Worm (Caenorhabditis elegans): ENCODE measurements around the gene Y67D2.5.

The Y67D2.5 gene

ce11 chrIII:1543406-1544011, 3.5 kb upstream of the Y67D2.5 start:
- TF ChIP-seq nhr-129 (tag; optimal IDR thresholded peaks at IDR 0.05), result no peak
- TF ChIP-seq nhr-11 (tag; optimal IDR thresholded peaks at IDR 0.05), result no peak
- no peak for TF ChIP-seq ama-1 (optimal IDR thresholded peaks at IDR 0.05)
- no peak for TF ChIP-seq lin-11 (tag; optimal IDR thresholded peaks at IDR 0.05)
- TF ChIP-seq lin-13 (GFP tag; optimal IDR thresholded peaks at IDR 0.05), result no peak
- TF ChIP-seq lin-39 (tag; optimal IDR thresholded peaks at IDR 0.05), result no peak
- TF ChIP-seq aly-2 (tag; optimal IDR thresholded peaks at IDR 0.05), result no peak
- TF ChIP-seq elt-3 (tag; optimal IDR thresholded peaks at IDR 0.05), result no peak
- TF ChIP-seq ztf-4 (tag; optimal IDR thresholded peaks at IDR 0.05), result no peak
- TF ChIP-seq mbf-1 (tag; optimal IDR thresholded peaks at IDR 0.05), result no peak
- TF ChIP-seq nhr-6 (tag; optimal IDR thresholded peaks at IDR 0.05), result no peak

ce11 chrIII:1539366-1539765, 678 bp downstream of the Y67D2.5 start:
- TF ChIP-seq nhr-21 (tag; optimal IDR thresholded peaks at IDR 0.05), result no peak
- TF ChIP-seq lin-13 (GFP tag; optimal IDR thresholded peaks at IDR 0.05), result no peak
- TF ChIP-seq mdl-1 (tag; optimal IDR thresholded peaks at IDR 0.05), result no peak
- no peak for TF ChIP-seq Y55F3AM.14 (GFP tag; optimal IDR thresholded peaks at IDR 0.05)
- TF ChIP-seq dmd-4 (tag; optimal IDR thresholded peaks at IDR 0.05), result no peak
- TF ChIP-seq F13H6.1 (tag; optimal IDR thresholded peaks at IDR 0.05), result no peak
- no peak for TF ChIP-seq nhr-129 (tag; optimal IDR thresholded peaks at IDR 0.05)
- TF ChIP-seq zag-1 (tag; optimal IDR thresholded peaks at IDR 0.05), result no peak
- TF ChIP-seq ztf-4 (tag; optimal IDR thresholded peaks at IDR 0.05), result no peak
- no peak for TF ChIP-seq gmeb-1 (tag; optimal IDR thresholded peaks at IDR 0.05)
- TF ChIP-seq unc-39 (tag; optimal IDR thresholded peaks at IDR 0.05), result no peak
- TF ChIP-seq lin-39 (tag; optimal IDR thresholded peaks at IDR 0.05), result no peak
- no peak for TF ChIP-seq sma-9 (GFP tag; optimal IDR thresholded peaks at IDR 0.05)
- TF ChIP-seq sma-9 (tag; optimal IDR thresholded peaks at IDR 0.05), result no peak
- no peak for TF ChIP-seq blmp-1 (tag; optimal IDR thresholded peaks at IDR 0.05; ENCODE audit: insufficient read depth)
- no peak for TF ChIP-seq crh-2 (tag; optimal IDR thresholded peaks at IDR 0.05)
- no peak for TF ChIP-seq lsy-2 (tag; optimal IDR thresholded peaks at IDR 0.05)
- no peak for TF ChIP-seq unc-55 (GFP tag; optimal IDR thresholded peaks at IDR 0.05)
- no peak for TF ChIP-seq ceh-16 (tag; optimal IDR thresholded peaks at IDR 0.05)
- no peak for TF ChIP-seq fos-1 (tag; optimal IDR thresholded peaks at IDR 0.05)

ce11 chrIII:1534431-1534830, 5.6 kb downstream of the Y67D2.5 start:
- TF ChIP-seq lin-39 (tag; optimal IDR thresholded peaks at IDR 0.05), result no peak
- TF ChIP-seq unc-62 (GFP tag; optimal IDR thresholded peaks at IDR 0.05), result no peak

ce11 chrIII:1533615-1534014, 6.4 kb downstream of the Y67D2.5 start, which contains the start of gene mtg-1:
Gene mtg-1 (plus strand): TSS chrIII:1533774.
- no peak for TF ChIP-seq nhr-237 (tag; optimal IDR thresholded peaks at IDR 0.05)
- peak; percentile 31 for TF ChIP-seq lin-13 (GFP tag; optimal IDR thresholded peaks at IDR 0.05)
- TF ChIP-seq ceh-82 (tag; optimal IDR thresholded peaks at IDR 0.05), result no peak
- peak; percentile 8 for TF ChIP-seq nhr-129 (tag; optimal IDR thresholded peaks at IDR 0.05)
- TF ChIP-seq nhr-10 (tag; optimal IDR thresholded peaks at IDR 0.05), result no peak
- TF ChIP-seq nhr-25 (tag; optimal IDR thresholded peaks at IDR 0.05), result no peak
- no peak for TF ChIP-seq skn-1 (tag; optimal IDR thresholded peaks at IDR 0.05)
- peak; percentile 42 for TF ChIP-seq gmeb-1 (tag; optimal IDR thresholded peaks at IDR 0.05)
- TF ChIP-seq C34F6.9 (tag; optimal IDR thresholded peaks at IDR 0.05), result peak; percentile 58
- no peak for TF ChIP-seq ztf-4 (tag; optimal IDR thresholded peaks at IDR 0.05)
- TF ChIP-seq lsy-2 (tag; optimal IDR thresholded peaks at IDR 0.05), result peak in 1 of 2 experiments; percentile 50
- TF ChIP-seq ama-1 (optimal IDR thresholded peaks at IDR 0.05), result no peak
- no peak for TF ChIP-seq R02D3.7 (tag; optimal IDR thresholded peaks at IDR 0.05)
- TF ChIP-seq alr-1 (tag; optimal IDR thresholded peaks at IDR 0.05), result no peak
- TF ChIP-seq unc-55 (GFP tag; optimal IDR thresholded peaks at IDR 0.05), result peak; percentile 64
- no peak for TF ChIP-seq nhr-12 (tag; optimal IDR thresholded peaks at IDR 0.05)
- TF ChIP-seq nhr-6 (tag; optimal IDR thresholded peaks at IDR 0.05), result no peak
- TF ChIP-seq mdl-1 (tag; optimal IDR thresholded peaks at IDR 0.05), result no peak
- no peak for TF ChIP-seq sma-9 (GFP tag; optimal IDR thresholded peaks at IDR 0.05)
- no peak for TF ChIP-seq sma-9 (tag; optimal IDR thresholded peaks at IDR 0.05)
- no peak for TF ChIP-seq ztf-11 (tag; optimal IDR thresholded peaks at IDR 0.05)
- no peak for TF ChIP-seq peb-1 (tag; optimal IDR thresholded peaks at IDR 0.05)
- no peak for TF ChIP-seq nhr-77 (tag; optimal IDR thresholded peaks at IDR 0.05)
- TF ChIP-seq blmp-1 (tag; optimal IDR thresholded peaks at IDR 0.05; ENCODE audit: insufficient read depth), result no peak
- TF ChIP-seq lin-39 (tag; optimal IDR thresholded peaks at IDR 0.05), result no peak

All from whole organism, L2 larva.